Fruit fly (Drosophila melanogaster) whole organism, embryonic: ENCODE data around the gene PH4alphaEFB.

Experiments
- Aef1 ChIP-seq: fragments of 200-800 bp; sonication (Bioruptor generic); IDR thresholded peaks from 3 replicates; pipeline ENCODE4 v1.3.6; 2022; ENCODE audit warnings: missing biosample characterization, missing genetic modification characterization
- CG10431 ChIP-seq: fragments of 200-800 bp; sonication (Bioruptor generic); optimal IDR thresholded peaks from 3 replicates; lab custom pipeline; 2018; ENCODE audit warnings: missing biosample characterization, mild to moderate bottlenecking, missing genetic modification characterization
- CG10565 ChIP-seq: fragments of 200-800 bp; sonication (Bioruptor generic); optimal IDR thresholded peaks from 3 replicates; lab custom pipeline; 2016; ENCODE audit warnings: missing biosample characterization, mild to moderate bottlenecking, missing genetic modification characterization
- CG11456 ChIP-seq: fragments of 200-800 bp; sonication (Bioruptor generic); IDR thresholded peaks from 3 replicates; pipeline ENCODE4 v1.3.6; 2022; ENCODE audit warnings: missing biosample characterization, missing genetic modification characterization
- CG11560 ChIP-seq: fragments of 200-800 bp; sonication (Bioruptor generic); IDR thresholded peaks from 3 replicates; pipeline ENCODE4 v1.3.6; 2022; ENCODE audit warnings: missing biosample characterization, missing genetic modification characterization
- CG12769 ChIP-seq: fragments of 200-800 bp; sonication (Bioruptor generic); optimal IDR thresholded peaks from 2 replicates; lab custom pipeline; 2019; ENCODE audit warnings: missing biosample characterization, mild to moderate bottlenecking, missing genetic modification characterization, moderate library complexity
- CG13123 ChIP-seq: fragments of 200-800 bp; sonication (Bioruptor generic); optimal IDR thresholded peaks from 2 replicates; lab custom pipeline; 2016; ENCODE audit warnings: missing biosample characterization, missing genetic modification characterization
- CG13775 ChIP-seq: fragments of 200-800 bp; sonication (Bioruptor generic); optimal IDR thresholded peaks from 3 replicates; lab custom pipeline; 2017; ENCODE audit warnings: missing biosample characterization, mild to moderate bottlenecking, missing genetic modification characterization
- CG17328 ChIP-seq: fragments of 200-800 bp; sonication (Bioruptor generic); IDR thresholded peaks from 2 replicates; pipeline ENCODE4 v1.3.6; 2022; ENCODE audit warnings: missing biosample characterization, missing genetic modification characterization
- CG17568 ChIP-seq: fragments of 200-800 bp; sonication (Bioruptor generic); optimal IDR thresholded peaks from 2 replicates; lab custom pipeline; 2018; ENCODE audit warnings: missing biosample characterization, mild to moderate bottlenecking, missing genetic modification characterization, moderate library complexity
- CG30020 ChIP-seq: fragments of 200-800 bp; optimal IDR thresholded peaks from 2 replicates; lab custom pipeline; 2019; ENCODE audit warnings: missing biosample characterization, mild to moderate bottlenecking, missing genetic modification characterization, moderate library complexity
- CG30403 ChIP-seq: fragments of 200-800 bp; sonication (Bioruptor generic); optimal IDR thresholded peaks from 3 replicates; lab custom pipeline; 2016; ENCODE audit warnings: missing biosample characterization, missing genetic modification characterization
- CG3163 ChIP-seq: fragments of 200-800 bp; sonication (Bioruptor generic); optimal IDR thresholded peaks from 3 replicates; lab custom pipeline; 2016; ENCODE audit warnings: missing biosample characterization, missing genetic modification characterization
- CG34422 ChIP-seq: fragments of 200-800 bp; sonication (Bioruptor generic); IDR thresholded peaks from 3 replicates; pipeline ENCODE4 v1.3.6; 2022; ENCODE audit warnings: missing biosample characterization, missing genetic modification characterization
- CG5953 ChIP-seq: fragments of 200-800 bp; sonication (Bioruptor generic); IDR thresholded peaks from 2 replicates; pipeline ENCODE4 v1.3.6; 2022; ENCODE audit warnings: missing biosample characterization, missing genetic modification characterization
- CG7745 ChIP-seq: fragments of 200-800 bp; sonication (Bioruptor generic); optimal IDR thresholded peaks from 2 replicates; lab custom pipeline; 2018; ENCODE audit warnings: missing biosample characterization, mild to moderate bottlenecking, missing genetic modification characterization, moderate library complexity
- CG7987 ChIP-seq: fragments of 200-800 bp; sonication (Bioruptor generic); optimal IDR thresholded peaks from 2 replicates; lab custom pipeline; 2018; ENCODE audit warnings: missing biosample characterization, mild to moderate bottlenecking, missing genetic modification characterization, moderate library complexity
- CG9932 ChIP-seq: fragments of 200-800 bp; sonication (Bioruptor generic); IDR thresholded peaks from 2 replicates; pipeline ENCODE4 v1.3.6; 2022; ENCODE audit warnings: missing biosample characterization, missing genetic modification characterization
- CHES-1-like ChIP-seq: fragments of 200-800 bp; sonication (Bioruptor generic); optimal IDR thresholded peaks from 2 replicates; lab custom pipeline; 2016; ENCODE audit warnings: missing biosample characterization, missing genetic modification characterization
- CTCF ChIP-seq: fragments of 200-800 bp; sonication (Bioruptor generic); optimal IDR thresholded peaks from 2 replicates; lab custom pipeline; 2017; ENCODE audit warnings: missing biosample characterization, mild to moderate bottlenecking, missing genetic modification characterization, moderate library complexity
- Deaf1 ChIP-seq: fragments of 200-800 bp; optimal IDR thresholded peaks from 3 replicates; lab custom pipeline; 2019; ENCODE audit warnings: missing biosample characterization, mild to moderate bottlenecking, missing genetic modification characterization, moderate library complexity
- Eip74EF ChIP-seq, 2 experiments: fragments of 200-800 bp in 1 of 2; fragments of >200 bp in 1 of 2; sonication (Bioruptor generic) in 1 of 2; optimal IDR thresholded peaks; 2 replicates each; lab custom pipeline; 2017 to 2019; ENCODE audit warnings: missing biosample characterization in 2 of 2, missing genetic modification characterization in 2 of 2, mild to moderate bottlenecking in 1 of 2, moderate library complexity in 1 of 2
- Ets97D ChIP-seq: fragments of 200-800 bp; sonication (Bioruptor generic); optimal IDR thresholded peaks from 3 replicates; lab custom pipeline; 2016; ENCODE audit warnings: missing biosample characterization, missing genetic modification characterization
- Fer1 ChIP-seq: fragments of 200-800 bp; sonication (Bioruptor generic); optimal IDR thresholded peaks from 2 replicates; lab custom pipeline; 2017; ENCODE audit warnings: missing biosample characterization, mild to moderate bottlenecking, missing genetic modification characterization
- HLH4C ChIP-seq: fragments of 200-800 bp; sonication (Bioruptor generic); IDR thresholded peaks from 3 replicates; pipeline ENCODE4 v1.3.6; 2022; ENCODE audit warnings: missing biosample characterization, missing genetic modification characterization; ENCODE audit not compliant: partially characterized antibody
- HLH54F ChIP-seq: fragments of 200-800 bp; sonication (Bioruptor generic); optimal IDR thresholded peaks from 3 replicates; lab custom pipeline; 2016; ENCODE audit warnings: missing biosample characterization, missing genetic modification characterization
- Hey ChIP-seq: fragments of 200-800 bp; sonication (Bioruptor generic); optimal IDR thresholded peaks from 3 replicates; lab custom pipeline; 2018; ENCODE audit warnings: missing biosample characterization, mild to moderate bottlenecking, missing genetic modification characterization
- Hr78 ChIP-seq, 2 experiments: fragments of 200-800 bp in 1 of 2; fragments of >200 bp in 1 of 2; sonication (Bioruptor generic) in 1 of 2; optimal IDR thresholded peaks; 2 replicates each; lab custom pipeline; 2017 to 2019; ENCODE audit warnings: missing biosample characterization in 2 of 2, missing genetic modification characterization in 2 of 2, mild to moderate bottlenecking in 1 of 2, moderate library complexity in 1 of 2
- Med ChIP-seq: fragments of 200-800 bp; sonication (Bioruptor generic); peaks from one replicate; lab custom pipeline; 2016; ENCODE audit warnings: missing biosample characterization, missing genetic modification characterization, mild to moderate bottlenecking, inconsistent platforms, moderate library complexity
- Nf-YC ChIP-seq: fragments of 200-800 bp; optimal IDR thresholded peaks from 3 replicates; lab custom pipeline; 2019; ENCODE audit warnings: missing biosample characterization, mild to moderate bottlenecking, missing genetic modification characterization, moderate library complexity
- Sox100B ChIP-seq: fragments of 200-800 bp; sonication (Bioruptor generic); optimal IDR thresholded peaks from 3 replicates; lab custom pipeline; 2018; ENCODE audit warnings: missing biosample characterization, mild to moderate bottlenecking, missing genetic modification characterization
- Stat92E ChIP-seq, 3 experiments: fragments of >200 bp in 2 of 3; fragments of 200-800 bp in 1 of 3; sonication (Bioruptor generic) in 1 of 3; optimal IDR thresholded peaks; 2 replicates each; lab custom pipeline; 2017 to 2019; ENCODE audit warnings: missing biosample characterization in 3 of 3, missing genetic modification characterization in 3 of 3, mild to moderate bottlenecking in 1 of 3, moderate library complexity in 1 of 3
- YL-1 ChIP-seq: fragments of 200-800 bp; sonication (Bioruptor generic); optimal IDR thresholded peaks from 3 replicates; lab custom pipeline; 2017; ENCODE audit warnings: missing biosample characterization, mild to moderate bottlenecking, missing genetic modification characterization
- ci ChIP-seq: fragments of 200-800 bp; sonication (Bioruptor generic); IDR thresholded peaks from 3 replicates; pipeline ENCODE4 v1.3.6; 2022; ENCODE audit warnings: missing biosample characterization, missing genetic modification characterization
- croc ChIP-seq: fragments of 200-800 bp; sonication (Bioruptor generic); conservative IDR thresholded peaks from 3 replicates; pipeline ENCODE4 v1.3.6; 2022; ENCODE audit warnings: missing biosample characterization, missing genetic modification characterization
- crp ChIP-seq, 2 experiments: fragments of 200-800 bp; sonication (Bioruptor generic); optimal IDR thresholded peaks; 2 replicates in 1 of 2; 3 replicates in 1 of 2; lab custom pipeline; 2017; ENCODE audit warnings: missing biosample characterization in 2 of 2, missing genetic modification characterization in 2 of 2, mild to moderate bottlenecking in 1 of 2, moderate library complexity in 1 of 2
- exex ChIP-seq: fragments of 200-800 bp; sonication (Bioruptor generic); optimal IDR thresholded peaks from 4 replicates; lab custom pipeline; 2018; ENCODE audit warnings: missing biosample characterization, mild to moderate bottlenecking, missing genetic modification characterization, moderate library complexity
- gsb-n ChIP-seq: fragments of 200-800 bp; sonication (Bioruptor generic); optimal IDR thresholded peaks from 3 replicates; lab custom pipeline; 2018; ENCODE audit warnings: missing biosample characterization, mild to moderate bottlenecking, missing genetic modification characterization
- hkb ChIP-seq, 2 experiments: fragments of 200-800 bp in 1 of 2; fragments of >200 bp in 1 of 2; sonication (Bioruptor generic) in 1 of 2; IDR thresholded peaks in 1 of 2; optimal IDR thresholded peaks in 1 of 2; 2 replicates each; pipeline versions ENCODE4 v1.3.6 to Lab custom; 2017 to 2022; ENCODE audit warnings: missing biosample characterization in 1 of 2, missing genetic modification characterization in 1 of 2
- insv ChIP-seq, 2 experiments: fragments of 200-800 bp; sonication (Bioruptor generic); optimal IDR thresholded peaks; 3 replicates each; lab custom pipeline; 2016 to 2018; ENCODE audit warnings: missing biosample characterization in 2 of 2, missing genetic modification characterization in 2 of 2
- kni ChIP-seq: fragments of 200-800 bp; sonication (Bioruptor generic); optimal IDR thresholded peaks from 3 replicates; lab custom pipeline; 2017; ENCODE audit warnings: mild to moderate bottlenecking, missing biosample characterization, missing genetic modification reagents, missing genetic modification characterization
- lbe ChIP-seq: fragments of 200-800 bp; sonication (Bioruptor generic); optimal IDR thresholded peaks from 2 replicates; lab custom pipeline; 2016; ENCODE audit warnings: missing biosample characterization, mild to moderate bottlenecking, missing genetic modification characterization
- nau ChIP-seq: fragments of 200-800 bp; sonication (Bioruptor generic); optimal IDR thresholded peaks from 3 replicates; lab custom pipeline; 2017; ENCODE audit warnings: missing biosample characterization, mild to moderate bottlenecking, missing genetic modification characterization, missing genetic modification reagents
- nerfin-1 ChIP-seq: fragments of 200-800 bp; sonication (Bioruptor generic); optimal IDR thresholded peaks from 3 replicates; lab custom pipeline; 2019; ENCODE audit warnings: missing biosample characterization, mild to moderate bottlenecking, missing genetic modification characterization, moderate library complexity
- sens-2 ChIP-seq: fragments of 200-800 bp; sonication (Bioruptor generic); IDR thresholded peaks from 2 replicates; pipeline ENCODE4 v1.3.6; 2022; ENCODE audit warnings: missing biosample characterization, missing genetic modification characterization
- so ChIP-seq: fragments of 200-800 bp; sonication (Bioruptor generic); IDR thresholded peaks from 3 replicates; pipeline ENCODE4 v1.3.6; 2022; ENCODE audit warnings: missing biosample characterization, missing genetic modification characterization
- tup ChIP-seq: fragments of 200-800 bp; sonication (Bioruptor generic); optimal IDR thresholded peaks from 2 replicates; lab custom pipeline; 2016; ENCODE audit warnings: missing biosample characterization, mild to moderate bottlenecking, missing genetic modification characterization, moderate library complexity
- yki ChIP-seq: fragments of >200 bp; optimal IDR thresholded peaks from 3 replicates; lab custom pipeline; 2018

PH4alphaEFB gene

DNA sequence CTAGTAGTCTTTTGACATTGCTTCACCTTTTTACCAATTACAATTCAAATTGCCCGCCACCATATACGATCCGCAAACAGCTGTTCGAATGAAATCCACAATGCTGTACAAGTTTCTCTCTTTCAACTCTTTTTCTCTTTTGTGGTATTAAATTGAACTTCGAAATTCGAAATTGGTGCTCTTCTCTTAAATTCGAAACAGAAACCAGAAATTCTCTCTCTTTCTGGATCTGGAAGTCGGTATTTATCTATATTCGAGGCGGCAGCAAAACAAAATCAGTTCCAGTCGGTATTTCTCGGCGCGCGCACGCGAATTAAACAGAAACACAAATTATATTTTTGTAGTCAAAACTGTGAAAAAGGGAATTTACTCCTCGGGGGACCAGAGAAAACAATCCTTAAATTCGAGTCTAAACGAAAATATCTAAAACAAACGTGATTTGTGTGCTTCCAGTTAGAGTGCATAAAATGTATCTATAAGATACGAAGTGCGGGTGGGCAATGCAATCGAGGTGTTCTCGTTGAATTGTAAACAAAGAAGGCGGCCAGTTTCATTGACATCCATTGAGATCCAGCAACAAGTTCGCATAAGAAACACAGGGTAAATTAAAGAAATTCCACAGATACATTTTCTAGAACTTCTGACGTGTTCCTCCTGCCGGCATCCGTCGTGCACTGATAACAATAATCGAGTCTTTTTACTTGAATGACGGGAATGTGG, at the start of gene PH4alphaEFB:
Gene PH4alphaEFB, plus strand, starts transcription at position 276 of the 720 bp plus-strand sequence.
- peak; percentile 1 for TF ChIP-seq CTCF (GFP tag; lab: Kevin White, UChicago)
- TF ChIP-seq CG17568 (GFP tag; lab: Kevin White, UChicago), result peak; percentile 58
- peak in 1 of 2 experiments; percentile 51 for TF ChIP-seq insv (GFP tag; optimal IDR thresholded peaks at IDR 0.05; lab: Kevin White, UChicago)
- TF ChIP-seq HLH4C (GFP tag; lab: Robert Waterston, UW), result 0 out of 3 replicates have a peak, but pooled peaks have one; percentile 37
- TF ChIP-seq CG34422, result peak; percentile 56; the same call in 2 of the 3 replicates
- peak; percentile 78 for TF ChIP-seq CG12769 (tag; lab: Kevin White, UChicago)
- no peak for TF ChIP-seq HLH54F (GFP tag; lab: Kevin White, UChicago)
- TF ChIP-seq nau, result peak; percentile 34
- peak; percentile 59 for TF ChIP-seq Deaf1 (tag; lab: Kevin White, UChicago)
- peak in 1 of 2 experiments; percentile 3 for TF ChIP-seq Hr78 (GFP tag; optimal IDR thresholded peaks at IDR 0.05; lab: Kevin White, UChicago)
- TF ChIP-seq Eip74EF (GFP tag; optimal IDR thresholded peaks at IDR 0.05; lab: Kevin White, UChicago), result peak in 1 of 2 experiments; percentile 34
- no peak for TF ChIP-seq CG7745 (tag; lab: Kevin White, UChicago)
- peak; percentile 33; the same call in 1 of the 2 replicates for TF ChIP-seq sens-2 (GFP tag; lab: Robert Waterston, UW)
- peak; percentile 56 for TF ChIP-seq nerfin-1 (tag; lab: Kevin White, UChicago)
- TF ChIP-seq ci (GFP tag; lab: Robert Waterston, UW), result peak; percentile 68; the same call in 2 of the 3 replicates
- TF ChIP-seq CG11560 (tag; lab: Robert Waterston, UW), result no peak
- no peak for TF ChIP-seq hkb (optimal IDR thresholded peaks at IDR 0.05; lab: Kevin White, UChicago)
- TF ChIP-seq hkb (GFP tag; IDR thresholded peaks at IDR 0.05; lab: Robert Waterston, UW), result peak; percentile 34; the same call in 1 of the 2 replicates
- TF ChIP-seq Aef1 (GFP tag; lab: Robert Waterston, UW), result no peak
- no peak for TF ChIP-seq tup (GFP tag; lab: Kevin White, UChicago)
- no peak for TF ChIP-seq CG13775 (GFP tag; lab: Kevin White, UChicago)
- TF ChIP-seq CG30403 (GFP tag; lab: Kevin White, UChicago), result no peak
- peak; percentile 99 for TF ChIP-seq CG3163 (GFP tag; lab: Kevin White, UChicago)
- TF ChIP-seq CG10565 (GFP tag; lab: Kevin White, UChicago), result no peak
- TF ChIP-seq CG17328 (GFP tag; lab: Robert Waterston, UW), result no peak
- peak; percentile 7 for TF ChIP-seq CG30020 (tag; lab: Kevin White, UChicago)
- TF ChIP-seq CG11456, result no peak
- no peak for TF ChIP-seq CHES-1-like (GFP tag; lab: Kevin White, UChicago)
- no peak for TF ChIP-seq Hey (tag; lab: Kevin White, UChicago)
- TF ChIP-seq Sox100B (GFP tag; lab: Kevin White, UChicago), result no peak
- no peak for TF ChIP-seq CG13123 (GFP tag; lab: Kevin White, UChicago)
- no peak for TF ChIP-seq CG9932 (GFP tag; lab: Robert Waterston, UW)
- TF ChIP-seq lbe, result peak; percentile 47
- TF ChIP-seq so (GFP tag; lab: Robert Waterston, UW), result peak; percentile 10; the same call in 1 of the 3 replicates
- TF ChIP-seq Nf-YC (tag; lab: Kevin White, UChicago), result peak; percentile 34
- peak; percentile 3 for TF ChIP-seq kni (GFP tag; lab: Kevin White, UChicago)
- peak; percentile 8 for TF ChIP-seq CG7987 (GFP tag; lab: Kevin White, UChicago)
- peak; percentile 5 for TF ChIP-seq CG10431 (GFP tag; lab: Kevin White, UChicago)
- 0 out of 2 replicates have a peak, but pooled peaks have one; percentile 15 for TF ChIP-seq CG5953 (GFP tag; lab: Robert Waterston, UW)
- peak; percentile 78 for TF ChIP-seq gsb-n (tag; lab: Kevin White, UChicago)
- no peak for TF ChIP-seq Ets97D
- no peak for TF ChIP-seq exex (tag; lab: Kevin White, UChicago)
- peak; percentile 43 for TF ChIP-seq Med (GFP tag; lab: Kevin White, UChicago)
- peak; percentile 17 for TF ChIP-seq yki (lab: Kevin White, UChicago)
- no peak for TF ChIP-seq croc (GFP tag; lab: Robert Waterston, UW)
- TF ChIP-seq Stat92E (GFP tag; optimal IDR thresholded peaks at IDR 0.05; lab: Kevin White, UChicago), result peak in 1 of 3 experiments; percentile 56
- peak; percentile 27 for TF ChIP-seq YL-1 (GFP tag; lab: Kevin White, UChicago)
- TF ChIP-seq crp (GFP tag; optimal IDR thresholded peaks at IDR 0.05; lab: Kevin White, UChicago), result peak; percentile 20 to 84
- TF ChIP-seq Fer1 (GFP tag; lab: Kevin White, UChicago), result peak; percentile 45
